In genomic region chrIII:1424305-1424704, ce11 we compare ENCODE assay signal across 1 worm cellular context.
TF ChIP-seq lines count a peak whose summit lies in the region.

No protein-coding gene starts in this region.

TF ChIP-seq in whole organism, L4 larva, 104 proteins besides CTCF, POLR2A, EP300 and RAD21 (continued from another document):
- TF ChIP-seq Y48G9A.11 (GFP tag; IDR thresholded peaks at IDR 0.05; lab: Robert Waterston, UW) (peak; percentile 86), arid-1 (GFP tag; conservative IDR thresholded peaks at IDR 0.05; lab: Robert Waterston, UW) (peak; percentile 92), Y105C5A.15 (GFP tag; IDR thresholded peaks at IDR 0.05; lab: Robert Waterston, UW) (peak; percentile 84; the same call in 1 of the 2 replicates), ZK546.5 (tag; optimal IDR thresholded peaks at IDR 0.05; lab: Kevin White, UChicago) (no peak), hif-1 (tag; optimal IDR thresholded peaks at IDR 0.05; lab: Kevin White, UChicago) (peak in 1 of 2 experiments; percentile 59), pqm-1 (tag; optimal IDR thresholded peaks at IDR 0.05; lab: Kevin White, UChicago) (no peak), ztf-11 (tag; optimal IDR thresholded peaks at IDR 0.05; lab: Kevin White, UChicago) (no peak)
